Worm (Caenorhabditis elegans): Measurements from ENCODE around the gene ZK596.3.

- TF ChIP-seq nhr-28 (tag; optimal IDR thresholded peaks at IDR 0.05) (no peak), M03D4.4 (tag; optimal IDR thresholded peaks at IDR 0.05) (no peak), snpc-4 (tag; optimal IDR thresholded peaks at IDR 0.05) (no peak), elt-1 (tag; optimal IDR thresholded peaks at IDR 0.05; ENCODE audit: borderline replicate concordance, insufficient read depth) (no peak), unc-39 (tag; optimal IDR thresholded peaks at IDR 0.05) (no peak)
Measured at ce11 chrIV:10885915-10886314, 18.3 kb downstream of the ZK596.3 start, which contains the start of gene srlf-11.
